Fruit fly (Drosophila melanogaster) whole organism, embryonic: ENCODE measurements around the gene CG15283.

Source experiments
- Antp ChIP-seq: fragments of 200-800 bp; sonication (Bioruptor generic); optimal IDR thresholded peaks from 3 replicates; lab custom pipeline; 2016; ENCODE audit warnings: missing biosample characterization, missing genetic modification characterization
- Blimp-1 ChIP-seq: fragments of 200-800 bp; sonication (Bioruptor generic); optimal IDR thresholded peaks from 3 replicates; lab custom pipeline; 2018; ENCODE audit warnings: missing biosample characterization, missing genetic modification characterization, mild to moderate bottlenecking, moderate library complexity, missing genetic modification reagents
- CG10565 ChIP-seq: fragments of 200-800 bp; sonication (Bioruptor generic); optimal IDR thresholded peaks from 3 replicates; lab custom pipeline; 2016; ENCODE audit warnings: missing biosample characterization, mild to moderate bottlenecking, missing genetic modification characterization
- CG12155 ChIP-seq: fragments of 200-800 bp; sonication (Bioruptor generic); optimal IDR thresholded peaks from 3 replicates; lab custom pipeline; 2016; ENCODE audit warnings: missing biosample characterization, missing genetic modification characterization
- CG12219 ChIP-seq: fragments of 200-800 bp; sonication (Bioruptor generic); optimal IDR thresholded peaks from 3 replicates; lab custom pipeline; 2018; ENCODE audit warnings: missing biosample characterization, mild to moderate bottlenecking, missing genetic modification characterization
- CG12299 ChIP-seq: fragments of 200-800 bp; sonication (Bioruptor generic); optimal IDR thresholded peaks from 2 replicates; lab custom pipeline; 2018; ENCODE audit warnings: missing biosample characterization, mild to moderate bottlenecking, missing genetic modification characterization
- CG13894 ChIP-seq: fragments of 200-800 bp; sonication (Bioruptor generic); optimal IDR thresholded peaks from 3 replicates; lab custom pipeline; 2018; ENCODE audit warnings: missing biosample characterization, mild to moderate bottlenecking, missing genetic modification characterization, moderate library complexity
- CG14710 ChIP-seq: fragments of 200-800 bp; sonication (Bioruptor generic); optimal IDR thresholded peaks from 3 replicates; lab custom pipeline; 2019; ENCODE audit warnings: missing biosample characterization, mild to moderate bottlenecking, missing genetic modification characterization, moderate library complexity
- CG15479 ChIP-seq: fragments of 200-800 bp; sonication (Bioruptor generic); optimal IDR thresholded peaks from 3 replicates; lab custom pipeline; 2019; ENCODE audit warnings: missing biosample characterization, mild to moderate bottlenecking, missing genetic modification characterization, moderate library complexity
- CG15514 ChIP-seq: fragments of 200-800 bp; sonication (Bioruptor generic); optimal IDR thresholded peaks from 3 replicates; lab custom pipeline; 2017; ENCODE audit warnings: missing biosample characterization, missing genetic modification characterization, mild to moderate bottlenecking, moderate library complexity, missing genetic modification reagents
- CG16863 ChIP-seq: fragments of 200-800 bp; sonication (Bioruptor generic); optimal IDR thresholded peaks from 3 replicates; lab custom pipeline; 2016; ENCODE audit warnings: missing biosample characterization, missing genetic modification characterization
- CG2712 ChIP-seq: fragments of 200-800 bp; optimal IDR thresholded peaks from 3 replicates; lab custom pipeline; 2019; ENCODE audit warnings: missing biosample characterization, mild to moderate bottlenecking, missing genetic modification characterization, moderate library complexity
- CG3838 ChIP-seq: fragments of 200-800 bp; sonication (Bioruptor generic); optimal IDR thresholded peaks from 3 replicates; lab custom pipeline; 2016; ENCODE audit warnings: missing biosample characterization, missing genetic modification characterization
- CG4282 ChIP-seq: fragments of 200-800 bp; sonication (Bioruptor generic); optimal IDR thresholded peaks from 2 replicates; lab custom pipeline; 2016; ENCODE audit warnings: missing biosample characterization, missing genetic modification characterization
- CG7271 ChIP-seq: fragments of 200-800 bp; sonication (Bioruptor generic); optimal IDR thresholded peaks from 2 replicates; lab custom pipeline; 2018; ENCODE audit warnings: missing biosample characterization, mild to moderate bottlenecking, missing genetic modification characterization, moderate library complexity
- CG7839 ChIP-seq: fragments of 200-800 bp; sonication (Bioruptor generic); optimal IDR thresholded peaks from 3 replicates; lab custom pipeline; 2018; ENCODE audit warnings: missing biosample characterization, mild to moderate bottlenecking, missing genetic modification characterization, moderate library complexity
- CG8290 ChIP-seq, 3 experiments: fragments of 200-800 bp; sonication (Bioruptor generic); optimal IDR thresholded peaks; 2 replicates each; lab custom pipeline; 2016 to 2019; ENCODE audit warnings: missing biosample characterization in 3 of 3, missing genetic modification characterization in 3 of 3, mild to moderate bottlenecking in 2 of 3, moderate library complexity in 1 of 3
- CG8359 ChIP-seq: fragments of 200-800 bp; sonication (Bioruptor generic); optimal IDR thresholded peaks from 2 replicates; lab custom pipeline; 2017; ENCODE audit warnings: missing biosample characterization, mild to moderate bottlenecking, missing genetic modification characterization, borderline replicate concordance
- CG9437 ChIP-seq: fragments of 200-800 bp; sonication (Bioruptor generic); optimal IDR thresholded peaks from 2 replicates; lab custom pipeline; 2018; ENCODE audit warnings: missing biosample characterization, mild to moderate bottlenecking, missing genetic modification characterization
- Chrac-16 ChIP-seq: fragments of 200-800 bp; sonication (Bioruptor generic); optimal IDR thresholded peaks from 3 replicates; lab custom pipeline; 2016; ENCODE audit warnings: missing biosample characterization, missing genetic modification characterization
- Dip3 ChIP-seq: fragments of 200-800 bp; sonication (Bioruptor generic); optimal IDR thresholded peaks from 3 replicates; lab custom pipeline; 2016; ENCODE audit warnings: missing biosample characterization, missing genetic modification characterization
- H15 ChIP-seq: fragments of 200-800 bp; sonication (Bioruptor generic); IDR thresholded peaks from 3 replicates; pipeline ENCODE4 v1.3.6; 2022; ENCODE audit warnings: missing biosample characterization, missing genetic modification characterization
- HLH3B ChIP-seq: fragments of 200-800 bp; sonication (Bioruptor generic); IDR thresholded peaks from 2 replicates; pipeline ENCODE4 v1.3.6; 2022; ENCODE audit warnings: missing biosample characterization, missing genetic modification characterization
- Kr ChIP-seq: fragments of 200-800 bp; sonication (Bioruptor generic); optimal IDR thresholded peaks from 2 replicates; lab custom pipeline; 2017; ENCODE audit warnings: missing biosample characterization, mild to moderate bottlenecking, missing genetic modification characterization
- Nf-YA ChIP-seq: fragments of 200-800 bp; sonication (Bioruptor generic); IDR thresholded peaks from 2 replicates; pipeline ENCODE4 v1.3.6; 2022; ENCODE audit warnings: missing biosample characterization, missing genetic modification characterization
- Rx ChIP-seq: fragments of 200-800 bp; sonication (Bioruptor generic); IDR thresholded peaks from 2 replicates; pipeline ENCODE4 v1.3.6; 2022; ENCODE audit warnings: missing biosample characterization, missing genetic modification characterization
- Spps ChIP-seq: fragments of 200-800 bp; sonication (Bioruptor generic); optimal IDR thresholded peaks from 2 replicates; lab custom pipeline; 2018; ENCODE audit warnings: missing biosample characterization, mild to moderate bottlenecking, missing genetic modification characterization
- abd-A ChIP-seq: fragments of 200-800 bp; sonication (Bioruptor generic); optimal IDR thresholded peaks from 3 replicates; lab custom pipeline; 2019; ENCODE audit warnings: missing biosample characterization, mild to moderate bottlenecking, missing genetic modification characterization, moderate library complexity
- ap ChIP-seq: fragments of 200-800 bp; sonication (Bioruptor generic); IDR thresholded peaks from 2 replicates; pipeline ENCODE4 v1.3.6; 2022; ENCODE audit warnings: missing biosample characterization, missing genetic modification characterization
- ase ChIP-seq: fragments of 200-800 bp; sonication (Bioruptor generic); IDR thresholded peaks from 3 replicates; pipeline ENCODE4 v1.3.6; 2022; ENCODE audit warnings: missing biosample characterization, missing genetic modification characterization
- bcd ChIP-seq: fragments of 200-800 bp; sonication (Bioruptor generic); optimal IDR thresholded peaks from 2 replicates; lab custom pipeline; 2017; ENCODE audit warnings: missing biosample characterization, mild to moderate bottlenecking, missing genetic modification characterization
- cato ChIP-seq: fragments of 200-800 bp; sonication (Bioruptor generic); optimal IDR thresholded peaks from 2 replicates; lab custom pipeline; 2016; ENCODE audit warnings: missing biosample characterization, missing genetic modification characterization, borderline replicate concordance
- crol ChIP-seq: fragments of 200-800 bp; sonication (Bioruptor generic); IDR thresholded peaks from 2 replicates; pipeline ENCODE4 v1.3.6; 2022; ENCODE audit warnings: missing biosample characterization, missing genetic modification characterization
- crp ChIP-seq, 2 experiments: fragments of 200-800 bp; sonication (Bioruptor generic); optimal IDR thresholded peaks; 2 replicates in 1 of 2; 3 replicates in 1 of 2; lab custom pipeline; 2017; ENCODE audit warnings: missing biosample characterization in 2 of 2, missing genetic modification characterization in 2 of 2, mild to moderate bottlenecking in 1 of 2, moderate library complexity in 1 of 2
- dmrt11E ChIP-seq: fragments of 200-800 bp; sonication (Bioruptor generic); optimal IDR thresholded peaks from 3 replicates; lab custom pipeline; 2018; ENCODE audit warnings: missing biosample characterization, mild to moderate bottlenecking, missing genetic modification characterization, moderate library complexity
- gcm ChIP-seq: fragments of 200-800 bp; sonication (Bioruptor generic); optimal IDR thresholded peaks from 2 replicates; lab custom pipeline; 2019; ENCODE audit warnings: missing biosample characterization, mild to moderate bottlenecking, missing genetic modification characterization, moderate library complexity
- her ChIP-seq: fragments of 200-800 bp; sonication (Bioruptor generic); optimal IDR thresholded peaks from 2 replicates; lab custom pipeline; 2016; ENCODE audit warnings: missing biosample characterization, missing genetic modification characterization
- kah ChIP-seq: fragments of 200-800 bp; sonication (Bioruptor generic); optimal IDR thresholded peaks from 2 replicates; lab custom pipeline; 2018; ENCODE audit warnings: missing biosample characterization, mild to moderate bottlenecking, missing genetic modification characterization
- mirr ChIP-seq: fragments of 200-800 bp; sonication (Bioruptor generic); optimal IDR thresholded peaks from 3 replicates; lab custom pipeline; 2018; ENCODE audit warnings: missing biosample characterization, mild to moderate bottlenecking, missing genetic modification characterization
- oc ChIP-seq: fragments of 200-800 bp; sonication (Bioruptor generic); optimal IDR thresholded peaks from 2 replicates; lab custom pipeline; 2018; ENCODE audit warnings: missing biosample characterization, mild to moderate bottlenecking, missing genetic modification characterization, moderate library complexity
- odd ChIP-seq: fragments of 200-800 bp; sonication (Bioruptor generic); optimal IDR thresholded peaks from 2 replicates; lab custom pipeline; 2017; ENCODE audit warnings: missing biosample characterization, mild to moderate bottlenecking, missing genetic modification characterization
- prd ChIP-seq, 3 experiments: fragments of >200 bp in 2 of 3; fragments of 200-800 bp in 1 of 3; sonication (Bioruptor generic) in 1 of 3; optimal IDR thresholded peaks in 2 of 3; IDR thresholded peaks in 1 of 3; 2 replicates in 2 of 3; 3 replicates in 1 of 3; pipeline versions ENCODE4 v1.3.6 to Lab custom; 2017 to 2022; ENCODE audit warnings: missing biosample characterization in 1 of 3, missing genetic modification characterization in 1 of 3
- pzg ChIP-seq: fragments of 200-800 bp; sonication (Bioruptor generic); optimal IDR thresholded peaks from 3 replicates; lab custom pipeline; 2018; ENCODE audit warnings: missing biosample characterization, mild to moderate bottlenecking, missing genetic modification characterization, moderate library complexity
- repo ChIP-seq: fragments of 200-800 bp; sonication (Bioruptor generic); optimal IDR thresholded peaks from 2 replicates; lab custom pipeline; 2016; ENCODE audit warnings: missing biosample characterization, missing genetic modification characterization
- sens-2 ChIP-seq: fragments of 200-800 bp; sonication (Bioruptor generic); IDR thresholded peaks from 2 replicates; pipeline ENCODE4 v1.3.6; 2022; ENCODE audit warnings: missing biosample characterization, missing genetic modification characterization
- sob ChIP-seq: fragments of 200-800 bp; sonication (Bioruptor generic); IDR thresholded peaks from 2 replicates; pipeline ENCODE4 v1.3.6; 2022; ENCODE audit warnings: missing biosample characterization, missing genetic modification characterization
- stc ChIP-seq: fragments of 200-800 bp; sonication (Bioruptor generic); IDR thresholded peaks from 2 replicates; pipeline ENCODE4 v1.3.6; 2022; ENCODE audit warnings: missing biosample characterization, missing genetic modification characterization
- unpg ChIP-seq: fragments of 200-800 bp; sonication (Bioruptor generic); optimal IDR thresholded peaks from 3 replicates; lab custom pipeline; 2018; ENCODE audit warnings: missing biosample characterization, mild to moderate bottlenecking, missing genetic modification characterization, moderate library complexity

Gene CG15283

dm6 chr2L:14458187-14458899 is 7.6 kb upstream of the CG15283 start (continued):
- TF ChIP-seq CG7271 (tag; lab: Kevin White, UChicago) (no peak), Spps (tag; lab: Kevin White, UChicago) (no peak), odd (GFP tag; lab: Kevin White, UChicago) (peak; percentile 10), CG9437 (GFP tag; lab: Kevin White, UChicago) (peak; percentile 58), oc (tag; lab: Kevin White, UChicago) (no peak), CG2712 (tag; lab: Kevin White, UChicago) (peak; percentile 27), abd-A (peak; percentile 72), gcm (GFP tag; lab: Kevin White, UChicago) (peak; percentile 49), Rx (GFP tag; lab: Robert Waterston, UW) (no peak), crol (GFP tag; lab: Robert Waterston, UW) (peak; percentile 89), Blimp-1 (peak; percentile 32), CG12219 (GFP tag; lab: Kevin White, UChicago) (peak; percentile 71), her (no peak), CG16863 (GFP tag; lab: Kevin White, UChicago) (no peak), unpg (GFP tag; lab: Kevin White, UChicago) (peak; percentile 73), repo (GFP tag; lab: Kevin White, UChicago) (no peak), crp (GFP tag; optimal IDR thresholded peaks at IDR 0.05; lab: Kevin White, UChicago) (peak in 1 of 2 experiments; percentile 14), CG10565 (no peak), CG15514 (GFP tag; lab: Kevin White, UChicago) (peak; percentile 1), sens-2 (GFP tag; lab: Robert Waterston, UW) (peak; percentile 8; the same call in 1 of the 2 replicates), pzg (no peak), CG8290 (GFP tag; optimal IDR thresholded peaks at IDR 0.05; lab: Kevin White, UChicago) (no peak), CG8290 (tag; optimal IDR thresholded peaks at IDR 0.05; lab: Kevin White, UChicago) (peak in 1 of 2 experiments; percentile 5), stc (0 out of 2 replicates have a peak, but pooled peaks have one; percentile 36), bcd (GFP tag; lab: Kevin White, UChicago) (peak; percentile 40), CG15479 (GFP tag; lab: Kevin White, UChicago) (no peak), CG12299 (tag; lab: Kevin White, UChicago) (peak; percentile 52), Dip3 (GFP tag; lab: Kevin White, UChicago) (peak; percentile 6), HLH3B (GFP tag; lab: Robert Waterston, UW) (peak; percentile 78), Nf-YA (GFP tag; lab: Robert Waterston, UW) (peak; percentile 63), CG4282 (GFP tag; lab: Kevin White, UChicago) (no peak), ap (GFP tag; lab: Robert Waterston, UW) (peak; percentile 52; the same call in 1 of the 2 replicates), Chrac-16 (peak; percentile 58), sob (GFP tag; lab: Robert Waterston, UW) (peak; percentile 66), CG14710 (no peak), dmrt11E (tag; lab: Kevin White, UChicago) (peak; percentile 25), cato (no peak), ase (GFP tag; lab: Robert Waterston, UW) (peak; percentile 48; the same call in 1 of the 3 replicates), Kr (GFP tag; lab: Kevin White, UChicago) (no peak), CG13894 (tag; lab: Kevin White, UChicago) (no peak), CG7839 (tag; lab: Kevin White, UChicago) (peak; percentile 79), H15 (GFP tag; lab: Robert Waterston, UW) (no peak), CG12155 (GFP tag; lab: Kevin White, UChicago) (peak; percentile 18), kah (GFP tag; lab: Kevin White, UChicago) (no peak), CG8359 (GFP tag; lab: Kevin White, UChicago) (no peak), mirr (no peak), CG3838 (GFP tag; lab: Kevin White, UChicago) (no peak), Antp (GFP tag; lab: Kevin White, UChicago) (peak; percentile 6), prd (optimal IDR thresholded peaks at IDR 0.05; lab: Kevin White, UChicago) (no peak), prd (GFP tag; IDR thresholded peaks at IDR 0.05; lab: Robert Waterston, UW) (peak; percentile 69)
